Worm (Caenorhabditis elegans) whole organism, mixed stage, embryonic: ENCODE results near the gene F18C5.10.

Source experiments
- ces-1 ChIP-seq: fragments of 150-350 bp; optimal IDR thresholded peaks from 2 replicates; lab custom pipeline; 2014; ENCODE audit warnings: missing biosample characterization, missing genetic modification reagents, missing genetic modification characterization
- cnd-1 ChIP-seq: fragments of 200-800 bp; sonication (Bioruptor generic); optimal IDR thresholded peaks from 2 replicates; lab custom pipeline; 2018; ENCODE audit warnings: mild to moderate bottlenecking, missing genetic modification characterization, missing compliant biosample characterization
- lin-13 ChIP-seq: fragments of 150-350 bp; optimal IDR thresholded peaks from 2 replicates; lab custom pipeline; 2014; ENCODE audit warnings: missing biosample characterization, missing genetic modification characterization
- lsy-2 ChIP-seq: fragments of 150-350 bp; optimal IDR thresholded peaks from 2 replicates; lab custom pipeline; 2014; ENCODE audit warnings: missing biosample characterization, missing genetic modification characterization
- mls-2 ChIP-seq: sonication (generic microtip); optimal IDR thresholded peaks from 2 replicates; lab custom pipeline; 2016; ENCODE audit warnings: mild to moderate bottlenecking, missing genetic modification characterization, moderate library complexity, missing compliant biosample characterization
- nhr-237 ChIP-seq: fragments of 150-350 bp; optimal IDR thresholded peaks from 2 replicates; lab custom pipeline; 2014; ENCODE audit warnings: missing biosample characterization, missing genetic modification characterization
- pha-4 ChIP-seq: fragments of 150-350 bp; optimal IDR thresholded peaks from 2 replicates; lab custom pipeline; 2018; ENCODE audit warnings: missing biosample characterization, missing genetic modification reagents, missing genetic modification characterization
- unc-39 ChIP-seq: fragments of 150-350 bp; optimal IDR thresholded peaks from 2 replicates; lab custom pipeline; 2014; ENCODE audit warnings: missing biosample characterization, missing genetic modification characterization

- TF ChIP-seq ces-1 (GFP tag; lab: Kevin White, UChicago) = no peak
- TF ChIP-seq lin-13 (tag; lab: Kevin White, UChicago) = no peak
- no peak for TF ChIP-seq pha-4 (tag; lab: Kevin White, UChicago)
- no peak for TF ChIP-seq mls-2 (tag; lab: Kevin White, UChicago)
- no peak for TF ChIP-seq unc-39 (tag; lab: Kevin White, UChicago)
- no peak for TF ChIP-seq lsy-2
- no peak for TF ChIP-seq cnd-1 (tag; lab: Kevin White, UChicago)
- no peak for TF ChIP-seq nhr-237 (tag; lab: Kevin White, UChicago)
These were observed 953 bp downstream of the F18C5.10 start for ce11 chrII:6560291-6560690.
